Fruit fly (Drosophila melanogaster): ENCODE results near the gene CG14244.

DNA sequence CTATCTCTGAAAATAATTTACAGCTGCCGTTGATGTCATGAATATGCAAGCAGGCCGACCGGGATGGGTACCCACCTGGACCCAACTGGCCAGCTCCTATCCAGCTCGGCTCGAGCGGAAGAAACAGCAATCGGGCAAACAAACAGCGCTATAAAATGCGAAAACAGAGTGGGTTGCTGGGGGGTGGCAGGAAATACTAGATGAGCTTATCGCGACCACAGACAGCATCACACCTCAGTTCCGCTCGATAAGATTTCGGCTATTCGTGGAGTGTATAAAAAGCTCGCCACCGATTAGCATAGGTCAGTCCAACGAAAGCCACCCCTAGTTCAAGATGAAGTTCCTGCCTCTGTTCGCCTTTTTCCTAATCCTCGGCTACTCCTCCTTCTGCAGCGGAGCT is 2.5 kb downstream of the CG14244 start, which contains the start of gene CG14245:
- TF ChIP-seq CTCF (optimal IDR thresholded peaks at IDR 0.05) (no peak), CG8478 (optimal IDR thresholded peaks at IDR 0.05) (no peak)
